Worm (Caenorhabditis elegans) whole organism, L4 larva: ENCODE results near the gene T10B5.4.

Experiments
- F10B5.3 ChIP-seq: sonication (generic microtip); optimal IDR thresholded peaks from 2 replicates; lab custom pipeline; 2016; ENCODE audit warnings: mild to moderate bottlenecking, missing genetic modification characterization, missing compliant biosample characterization
- F44E2.7 ChIP-seq: fragments of 200-800 bp; sonication (Bioruptor generic); IDR thresholded peaks from 2 replicates; pipeline ENCODE4 v2.1.2; 2022; ENCODE audit warnings: missing genetic modification characterization, missing compliant biosample characterization
- F49E8.2 ChIP-seq: sonication (generic microtip); optimal IDR thresholded peaks from 2 replicates; lab custom pipeline; 2016; ENCODE audit warnings: missing compliant biosample characterization, mild to moderate bottlenecking, missing genetic modification characterization, borderline replicate concordance
- ZK337.2 ChIP-seq: fragments of 200-800 bp; sonication (Bioruptor generic); IDR thresholded peaks from 2 replicates; pipeline ENCODE4 v1.3.6; 2022; ENCODE audit warnings: missing genetic modification reagents, missing genetic modification characterization, missing compliant biosample characterization
- aha-1 ChIP-seq: fragments of 150-350 bp; peaks from one replicate; lab custom pipeline; 2014; ENCODE audit warnings: missing biosample characterization, missing genetic modification characterization
- aly-2 ChIP-seq: sonication (generic microtip); optimal IDR thresholded peaks from 2 replicates; lab custom pipeline; 2018; ENCODE audit warnings: missing biosample characterization, missing genetic modification characterization
- arid-1 ChIP-seq: fragments of 200-800 bp; sonication (Bioruptor generic); conservative IDR thresholded peaks from 2 replicates; pipeline ENCODE4 v1.3.6; 2022; ENCODE audit warnings: missing genetic modification reagents, missing genetic modification characterization, missing compliant biosample characterization
- ceh-44 ChIP-seq: fragments of 200-800 bp; sonication (Bioruptor generic); IDR thresholded peaks from 2 replicates; pipeline ENCODE4 v1.3.6; 2022; ENCODE audit warnings: missing genetic modification reagents, missing genetic modification characterization, missing compliant biosample characterization
- ces-1 ChIP-seq: fragments of 150-350 bp; sonication (generic microtip); optimal IDR thresholded peaks from 4 replicates; lab custom pipeline; 2014; ENCODE audit warnings: missing biosample characterization, missing genetic modification reagents, missing genetic modification characterization
- daf-12 ChIP-seq: fragments of 150-350 bp; optimal IDR thresholded peaks from 2 replicates; lab custom pipeline; 2014; ENCODE audit warnings: missing biosample characterization, missing genetic modification reagents, missing genetic modification characterization
- dmd-8 ChIP-seq: fragments of 200-800 bp; sonication (Bioruptor generic); IDR thresholded peaks from 2 replicates; pipeline ENCODE4 v1.3.6; 2022; ENCODE audit warnings: missing genetic modification characterization, missing compliant biosample characterization
- dmd-9 ChIP-seq: fragments of 200-800 bp; sonication (Bioruptor generic); IDR thresholded peaks from 2 replicates; pipeline ENCODE4 v1.3.6; 2022; ENCODE audit warnings: missing genetic modification reagents, missing genetic modification characterization, missing compliant biosample characterization
- dpl-1 ChIP-seq: fragments of 150-350 bp; optimal IDR thresholded peaks from 2 replicates; lab custom pipeline; 2014; ENCODE audit warnings: missing biosample characterization, missing genetic modification reagents, missing genetic modification characterization
- hif-1 ChIP-seq, 2 experiments: sonication (generic microtip); optimal IDR thresholded peaks; 2 replicates each; lab custom pipeline; 2016 to 2017; ENCODE audit warnings: missing compliant biosample characterization in 2 of 2, missing genetic modification characterization in 2 of 2, missing genetic modification reagents in 2 of 2, missing genotype in 2 of 2, mild to moderate bottlenecking in 1 of 2
- hlh-30 ChIP-seq: sonication (generic microtip); optimal IDR thresholded peaks from 2 replicates; lab custom pipeline; 2017; ENCODE audit warnings: antibody characterized with exemption, mild to moderate bottlenecking, missing genetic modification characterization, missing compliant biosample characterization; ENCODE audit not compliant: insufficient read depth
- hmg-1.1 ChIP-seq: fragments of 200-800 bp; sonication (Bioruptor generic); IDR thresholded peaks from 2 replicates; pipeline ENCODE4 v1.3.6; 2022; ENCODE audit warnings: missing genetic modification reagents, missing genetic modification characterization, missing compliant biosample characterization
- lin-15B ChIP-seq: fragments of 150-350 bp; sonication (generic microtip); optimal IDR thresholded peaks from 3 replicates; lab custom pipeline; 2014; ENCODE audit warnings: missing biosample characterization, missing genetic modification characterization
- lin-38 ChIP-seq: fragments of 200-800 bp; sonication (Bioruptor generic); IDR thresholded peaks from 2 replicates; pipeline ENCODE4 v1.3.6; 2022; ENCODE audit warnings: missing genetic modification reagents, missing genetic modification characterization, missing compliant biosample characterization
- madf-9 ChIP-seq: fragments of 200-800 bp; sonication (Bioruptor generic); conservative IDR thresholded peaks from 2 replicates; pipeline ENCODE4 v1.3.6; 2022; ENCODE audit warnings: missing genetic modification reagents, missing genetic modification characterization, missing compliant biosample characterization
- mep-1 ChIP-seq: fragments of 150-350 bp; sonication (generic microtip); optimal IDR thresholded peaks from 3 replicates; lab custom pipeline; 2014; ENCODE audit warnings: missing biosample characterization, missing genetic modification characterization
- mxl-3 ChIP-seq: fragments of 200-800 bp; sonication (Bioruptor generic); optimal IDR thresholded peaks from 2 replicates; lab custom pipeline; 2018; ENCODE audit warnings: mild to moderate bottlenecking, missing genetic modification characterization, missing compliant biosample characterization
- nhr-11 ChIP-seq: fragments of 150-350 bp; optimal IDR thresholded peaks from 2 replicates; lab custom pipeline; 2014; ENCODE audit warnings: missing biosample characterization, missing genetic modification characterization
- nhr-111 ChIP-seq: fragments of 200-800 bp; sonication (Bioruptor generic); optimal IDR thresholded peaks from 2 replicates; lab custom pipeline; 2018; ENCODE audit warnings: mild to moderate bottlenecking, missing genetic modification characterization, missing compliant biosample characterization
- nhr-237 ChIP-seq: sonication (generic microtip); optimal IDR thresholded peaks from 2 replicates; lab custom pipeline; 2017; ENCODE audit warnings: missing biosample characterization, missing genetic modification characterization
- nhr-28 ChIP-seq: fragments of 150-350 bp; optimal IDR thresholded peaks from 2 replicates; lab custom pipeline; 2014; ENCODE audit warnings: missing biosample characterization, missing genetic modification characterization
- pha-4 ChIP-seq, 2 experiments: fragments of 150-350 bp in 1 of 2; fragments of 200-800 bp in 1 of 2; sonication (Bioruptor generic) in 1 of 2; IDR thresholded peaks in 1 of 2; optimal IDR thresholded peaks in 1 of 2; 2 replicates each; pipeline versions ENCODE4 v1.3.6 to Lab custom; 2014 to 2022; ENCODE audit warnings: missing genetic modification characterization in 2 of 2, missing genetic modification reagents in 2 of 2, missing biosample characterization in 1 of 2, missing compliant biosample characterization in 1 of 2
- php-3 ChIP-seq: fragments of 200-800 bp; sonication (Bioruptor generic); IDR thresholded peaks from 2 replicates; pipeline ENCODE4 v1.3.6; 2022; ENCODE audit warnings: missing genetic modification reagents, missing genetic modification characterization, missing compliant biosample characterization
- rbr-2 ChIP-seq: sonication (generic microtip); optimal IDR thresholded peaks from 2 replicates; lab custom pipeline; 2016; ENCODE audit warnings: missing genotype, missing genetic modification characterization, missing compliant biosample characterization
- saeg-2 ChIP-seq: fragments of 200-800 bp; sonication (Bioruptor generic); IDR thresholded peaks from 2 replicates; pipeline ENCODE4 v1.3.6; 2022; ENCODE audit warnings: missing genetic modification reagents, missing genetic modification characterization, missing compliant biosample characterization
- set-16 ChIP-seq: fragments of 200-800 bp; sonication (Bioruptor generic); IDR thresholded peaks from 2 replicates; pipeline ENCODE4 v1.3.6; 2022; ENCODE audit warnings: missing genetic modification reagents, missing genetic modification characterization, missing compliant biosample characterization
- spr-3 ChIP-seq: fragments of 200-800 bp; sonication (Bioruptor generic); optimal IDR thresholded peaks from 2 replicates; lab custom pipeline; 2018; ENCODE audit warnings: mild to moderate bottlenecking, missing genetic modification characterization, missing compliant biosample characterization
- tag-97 ChIP-seq: fragments of 200-800 bp; sonication (Bioruptor generic); IDR thresholded peaks from 2 replicates; pipeline ENCODE4 v1.3.6; 2022; ENCODE audit warnings: missing genetic modification characterization, missing compliant biosample characterization
- tra-1 ChIP-seq: fragments of 200-800 bp; sonication (Bioruptor generic); IDR thresholded peaks from 2 replicates; pipeline ENCODE4 v1.3.6; 2022; ENCODE audit warnings: missing genetic modification reagents, missing genetic modification characterization, missing compliant biosample characterization
- unc-130 ChIP-seq: sonication (generic microtip); optimal IDR thresholded peaks from 2 replicates; lab custom pipeline; 2016; ENCODE audit warnings: missing genetic modification reagents, missing genetic modification characterization, missing compliant biosample characterization
- unc-62 ChIP-seq, 3 experiments: fragments of 150-350 bp in 1 of 3; sonication (generic microtip); optimal IDR thresholded peaks in 2 of 3; peaks in 1 of 3; 1 replicate in 1 of 3; 2 replicates in 2 of 3; lab custom pipeline; 2014 to 2017; ENCODE audit warnings: missing biosample characterization in 3 of 3, missing genetic modification characterization in 3 of 3, missing genetic modification reagents in 3 of 3, missing genotype in 1 of 3
- vab-7 ChIP-seq: fragments of 200-800 bp; sonication (Bioruptor generic); IDR thresholded peaks from 2 replicates; pipeline ENCODE4 v1.3.6; 2022; ENCODE audit warnings: missing genetic modification reagents, missing genetic modification characterization, missing compliant biosample characterization

Gene T10B5.4

DNA sequence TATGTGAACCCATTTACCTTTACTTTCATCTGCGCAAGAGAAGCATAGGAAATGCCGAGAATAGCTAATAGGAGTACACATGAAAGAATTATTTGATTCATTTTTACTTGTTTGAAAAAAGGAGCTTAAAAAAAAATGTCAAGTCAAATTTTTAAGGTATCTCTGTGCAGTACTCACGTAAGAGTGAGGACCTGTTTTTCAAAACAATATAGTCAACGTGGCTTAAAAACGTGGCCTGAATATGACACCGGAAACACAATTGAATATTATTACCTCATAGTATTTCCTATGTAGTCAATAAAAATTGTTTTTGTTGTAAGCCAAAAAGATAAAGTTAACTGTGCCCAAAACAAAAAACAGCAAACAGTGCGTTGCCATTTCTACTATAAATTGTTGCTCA lies 48.5 kb upstream of the T10B5.4 start, which contains the start of gene Y32G9A.12:
TSS of gene Y32G9A.12 (minus strand) at position 101 of the 400 bp plus-strand sequence.
- no peak for TF ChIP-seq rbr-2 (tag; lab: Kevin White, UChicago)
- TF ChIP-seq pha-4 (GFP tag; IDR thresholded peaks at IDR 0.05; lab: Robert Waterston, UW): no peak
- no peak for TF ChIP-seq pha-4 (tag; optimal IDR thresholded peaks at IDR 0.05; lab: Kevin White, UChicago)
- no peak for TF ChIP-seq set-16 (GFP tag; lab: Robert Waterston, UW)
- no peak for TF ChIP-seq saeg-2 (GFP tag; lab: Robert Waterston, UW)
- TF ChIP-seq F10B5.3 (tag; lab: Kevin White, UChicago): no peak

DNA sequence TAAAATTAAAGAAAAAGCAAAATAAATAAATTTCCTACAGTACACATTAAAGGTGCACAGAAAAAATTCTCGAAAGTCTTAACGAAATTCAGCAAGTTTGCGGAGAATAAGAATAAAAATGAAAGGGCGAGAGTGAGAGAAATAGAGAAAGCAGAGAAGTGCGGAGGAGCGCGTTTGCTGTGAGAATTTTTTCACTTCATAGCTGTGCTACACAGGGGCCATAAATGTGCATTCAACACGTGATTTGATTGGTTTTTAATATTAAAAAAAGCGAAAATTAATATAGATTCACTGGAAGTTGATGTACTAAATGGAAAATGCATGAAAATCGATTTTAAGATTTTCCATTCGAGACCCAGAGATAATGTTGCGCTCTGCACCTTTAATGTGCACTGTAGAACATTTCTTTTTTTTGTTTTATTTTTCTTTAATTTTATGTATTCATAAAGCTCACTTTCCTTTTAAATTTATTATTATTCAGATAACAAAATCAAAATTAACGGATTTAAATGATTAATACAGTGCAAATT lies 46.5 kb upstream of the T10B5.4 start, which contains the start of gene Y32G9A.2:
TSS of gene Y32G9A.2 (plus strand) at position 480 of the 530 bp plus-strand sequence.
- TF ChIP-seq hif-1 (tag; optimal IDR thresholded peaks at IDR 0.05; lab: Kevin White, UChicago) (no peak), madf-9 (no peak), nhr-237 (no peak), dmd-9 (GFP tag; lab: Robert Waterston, UW) (no peak), tag-97 (GFP tag; lab: Robert Waterston, UW) (no peak), F49E8.2 (tag; lab: Kevin White, UChicago) (peak; percentile 42), mep-1 (tag; lab: Kevin White, UChicago) (no peak), lin-15B (tag; lab: Kevin White, UChicago) (no peak), daf-12 (tag; lab: Kevin White, UChicago) (no peak), unc-62 (GFP tag; optimal IDR thresholded peaks at IDR 0.05 in 1 of 2; lab: Kevin White, UChicago) (no peak), unc-62 (tag; optimal IDR thresholded peaks at IDR 0.05; lab: Kevin White, UChicago) (no peak), spr-3 (GFP tag; lab: Kevin White, UChicago) (no peak), aly-2 (tag; lab: Kevin White, UChicago) (no peak), lin-38 (GFP tag; lab: Robert Waterston, UW) (peak; percentile 94), F44E2.7 (GFP tag; lab: Robert Waterston, UW) (no peak), ces-1 (GFP tag; lab: Kevin White, UChicago) (no peak), vab-7 (GFP tag; lab: Robert Waterston, UW) (no peak), php-3 (GFP tag; lab: Robert Waterston, UW) (no peak), tra-1 (GFP tag; lab: Robert Waterston, UW) (no peak), nhr-28 (peak; percentile 52), mxl-3 (GFP tag; lab: Kevin White, UChicago) (no peak), arid-1 (GFP tag; lab: Robert Waterston, UW) (no peak), hlh-30 (peak; percentile 15), nhr-11 (no peak), nhr-111 (GFP tag; lab: Kevin White, UChicago) (no peak), ceh-44 (GFP tag; lab: Robert Waterston, UW) (no peak), dpl-1 (peak; percentile 34), aha-1 (tag; lab: Kevin White, UChicago) (peak; percentile 89), hmg-1.1 (no peak), unc-130 (GFP tag; lab: Kevin White, UChicago) (no peak)

DNA sequence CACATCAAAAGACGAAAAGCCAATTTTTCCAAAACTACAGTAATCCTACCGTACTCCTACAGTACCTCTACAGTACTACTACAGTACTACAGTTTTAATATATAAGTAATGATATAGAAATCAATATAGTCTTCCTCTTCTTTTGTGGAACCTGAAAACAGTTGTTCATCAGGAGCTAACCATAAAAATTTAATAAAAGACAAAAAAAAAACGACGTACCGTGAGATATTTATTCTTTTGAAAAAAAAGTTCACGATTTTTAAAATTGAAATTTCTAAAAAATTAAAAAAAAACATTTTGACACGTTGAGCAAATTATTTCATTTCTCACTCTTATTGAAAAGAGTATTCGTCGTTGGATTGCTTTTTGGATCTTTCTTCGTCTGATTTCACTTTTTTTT lies 39.5 kb upstream of the T10B5.4 start, which contains the start of gene Y32G9A.3:
TSS of gene Y32G9A.3 (plus strand) at position 301 of the 400 bp plus-strand sequence.
- no peak for TF ChIP-seq hif-1 (tag; optimal IDR thresholded peaks at IDR 0.05; lab: Kevin White, UChicago)
- no peak for TF ChIP-seq ZK337.2
- TF ChIP-seq dmd-9 (GFP tag; lab: Robert Waterston, UW): no peak
- no peak for TF ChIP-seq dmd-8 (GFP tag; lab: Robert Waterston, UW)
- TF ChIP-seq, all 104 proteins: peak for 0
